Fruit fly (Drosophila melanogaster) whole organism, embryonic: ENCODE measurements around the gene Rab14.

Experiments
- CG10366 ChIP-seq: fragments of 200-800 bp; sonication (Bioruptor generic); IDR thresholded peaks from 2 replicates; pipeline ENCODE4 v1.3.6; 2022; ENCODE audit warnings: missing biosample characterization, missing genetic modification characterization
- CG11093 ChIP-seq: fragments of 200-800 bp; sonication (Bioruptor generic); IDR thresholded peaks from 3 replicates; pipeline ENCODE4 v1.3.6; 2022; ENCODE audit warnings: missing biosample characterization, missing genetic modification characterization
- CG11560 ChIP-seq: fragments of 200-800 bp; sonication (Bioruptor generic); IDR thresholded peaks from 3 replicates; pipeline ENCODE4 v1.3.6; 2022; ENCODE audit warnings: missing biosample characterization, missing genetic modification characterization
- CG11723 ChIP-seq: fragments of 200-800 bp; sonication (Bioruptor generic); optimal IDR thresholded peaks from 2 replicates; lab custom pipeline; 2017; ENCODE audit warnings: missing biosample characterization, mild to moderate bottlenecking, missing genetic modification characterization
- CG12104 ChIP-seq: fragments of 200-800 bp; sonication (Bioruptor generic); optimal IDR thresholded peaks from 3 replicates; lab custom pipeline; 2016; ENCODE audit warnings: missing biosample characterization, missing genetic modification characterization
- CG12299 ChIP-seq: fragments of 200-800 bp; sonication (Bioruptor generic); optimal IDR thresholded peaks from 2 replicates; lab custom pipeline; 2018; ENCODE audit warnings: missing biosample characterization, mild to moderate bottlenecking, missing genetic modification characterization
- CG12391 ChIP-seq: fragments of 200-800 bp; sonication (Bioruptor generic); optimal IDR thresholded peaks from 3 replicates; lab custom pipeline; 2018; ENCODE audit warnings: missing biosample characterization, mild to moderate bottlenecking, missing genetic modification characterization, moderate library complexity
- CG17186 ChIP-seq: fragments of 200-800 bp; sonication (Bioruptor generic); optimal IDR thresholded peaks from 3 replicates; lab custom pipeline; 2017; ENCODE audit warnings: missing biosample characterization, missing genetic modification reagents, missing genetic modification characterization
- CG17328 ChIP-seq: fragments of 200-800 bp; sonication (Bioruptor generic); IDR thresholded peaks from 2 replicates; pipeline ENCODE4 v1.3.6; 2022; ENCODE audit warnings: missing biosample characterization, missing genetic modification characterization
- CG18599 ChIP-seq: fragments of 200-800 bp; sonication (Bioruptor generic); optimal IDR thresholded peaks from 3 replicates; lab custom pipeline; 2017; ENCODE audit warnings: missing biosample characterization, missing genetic modification characterization, mild to moderate bottlenecking, moderate library complexity, missing genetic modification reagents
- CG2116 ChIP-seq: fragments of 200-800 bp; sonication (Bioruptor generic); optimal IDR thresholded peaks from 3 replicates; lab custom pipeline; 2018; ENCODE audit warnings: missing biosample characterization, mild to moderate bottlenecking, missing genetic modification characterization
- CG2199 ChIP-seq: fragments of 200-800 bp; sonication (Bioruptor generic); IDR thresholded peaks from 3 replicates; pipeline ENCODE4 v1.3.6; 2022; ENCODE audit warnings: missing biosample characterization, missing genetic modification characterization
- CG2875 ChIP-seq: fragments of 200-800 bp; sonication (Bioruptor generic); optimal IDR thresholded peaks from 2 replicates; lab custom pipeline; 2017; ENCODE audit warnings: missing biosample characterization, mild to moderate bottlenecking, missing genetic modification characterization, missing genetic modification reagents
- CG3281 ChIP-seq: fragments of 200-800 bp; sonication (Bioruptor generic); optimal IDR thresholded peaks from 3 replicates; lab custom pipeline; 2017; ENCODE audit warnings: missing biosample characterization, mild to moderate bottlenecking, missing genetic modification characterization
- CG3838 ChIP-seq: fragments of 200-800 bp; sonication (Bioruptor generic); optimal IDR thresholded peaks from 3 replicates; lab custom pipeline; 2016; ENCODE audit warnings: missing biosample characterization, missing genetic modification characterization
- CG42726 ChIP-seq: fragments of 200-800 bp; sonication (Bioruptor generic); IDR thresholded peaks from 2 replicates; pipeline ENCODE4 v1.3.6; 2022; ENCODE audit warnings: missing biosample characterization, missing genetic modification characterization; ENCODE audit not compliant: partially characterized antibody
- CG5180 ChIP-seq: fragments of 200-800 bp; sonication (Bioruptor generic); optimal IDR thresholded peaks from 3 replicates; lab custom pipeline; 2017; ENCODE audit warnings: missing biosample characterization, missing genetic modification characterization, mild to moderate bottlenecking, moderate library complexity, missing genetic modification reagents
- CG5953 ChIP-seq: fragments of 200-800 bp; sonication (Bioruptor generic); IDR thresholded peaks from 2 replicates; pipeline ENCODE4 v1.3.6; 2022; ENCODE audit warnings: missing biosample characterization, missing genetic modification characterization
- CG6254 ChIP-seq: fragments of 200-800 bp; sonication (Bioruptor generic); optimal IDR thresholded peaks from 3 replicates; lab custom pipeline; 2017; ENCODE audit warnings: mild to moderate bottlenecking, missing biosample characterization, missing genetic modification reagents, missing genetic modification characterization
- CG6272 ChIP-seq: fragments of 200-800 bp; sonication (Bioruptor generic); IDR thresholded peaks from 2 replicates; pipeline ENCODE4 v1.3.6; 2022; ENCODE audit warnings: missing biosample characterization, missing genetic modification characterization
- CG6765 ChIP-seq: fragments of 200-800 bp; sonication (Bioruptor generic); optimal IDR thresholded peaks from 3 replicates; lab custom pipeline; 2017; ENCODE audit warnings: missing biosample characterization, mild to moderate bottlenecking, missing genetic modification characterization
- CG7987 ChIP-seq: fragments of 200-800 bp; sonication (Bioruptor generic); optimal IDR thresholded peaks from 2 replicates; lab custom pipeline; 2018; ENCODE audit warnings: missing biosample characterization, mild to moderate bottlenecking, missing genetic modification characterization, moderate library complexity
- CG9797 ChIP-seq: fragments of 200-800 bp; sonication (Bioruptor generic); optimal IDR thresholded peaks from 3 replicates; lab custom pipeline; 2018; ENCODE audit warnings: missing biosample characterization, mild to moderate bottlenecking, missing genetic modification characterization
- CHES-1-like ChIP-seq: fragments of 200-800 bp; sonication (Bioruptor generic); optimal IDR thresholded peaks from 2 replicates; lab custom pipeline; 2016; ENCODE audit warnings: missing biosample characterization, missing genetic modification characterization
- E2f2 ChIP-seq: fragments of 200-800 bp; sonication (Bioruptor generic); IDR thresholded peaks from 2 replicates; pipeline ENCODE4 v1.3.6; 2022; ENCODE audit warnings: missing biosample characterization, missing genetic modification characterization
- Ets97D ChIP-seq: fragments of 200-800 bp; sonication (Bioruptor generic); optimal IDR thresholded peaks from 3 replicates; lab custom pipeline; 2016; ENCODE audit warnings: missing biosample characterization, missing genetic modification characterization
- HLHmδ ChIP-seq: fragments of 200-800 bp; sonication (Bioruptor generic); optimal IDR thresholded peaks from 2 replicates; lab custom pipeline; 2018; ENCODE audit warnings: missing biosample characterization, mild to moderate bottlenecking, missing genetic modification characterization, moderate library complexity
- Hr3 ChIP-seq: fragments of 200-800 bp; sonication (Bioruptor generic); optimal IDR thresholded peaks from 3 replicates; lab custom pipeline; 2016; ENCODE audit warnings: missing biosample characterization, missing genetic modification characterization
- Hr51 ChIP-seq, 2 experiments: fragments of 200-800 bp; sonication (Bioruptor generic); optimal IDR thresholded peaks; 2 replicates in 1 of 2; 3 replicates in 1 of 2; lab custom pipeline; 2016 to 2018; ENCODE audit warnings: missing biosample characterization in 2 of 2, missing genetic modification characterization in 2 of 2, mild to moderate bottlenecking in 1 of 2, moderate library complexity in 1 of 2
- Oaz ChIP-seq: fragments of 200-800 bp; sonication (Bioruptor generic); IDR thresholded peaks from 2 replicates; pipeline ENCODE4 v1.3.6; 2022; ENCODE audit warnings: missing biosample characterization, missing genetic modification characterization
- Scr ChIP-seq: fragments of 200-800 bp; sonication (Bioruptor generic); IDR thresholded peaks from 2 replicates; pipeline ENCODE4 v1.3.6; 2022; ENCODE audit warnings: missing biosample characterization, missing genetic modification characterization; ENCODE audit not compliant: partially characterized antibody
- Side ChIP-seq: fragments of 200-800 bp; sonication (Bioruptor generic); optimal IDR thresholded peaks from 2 replicates; lab custom pipeline; 2016; ENCODE audit warnings: missing biosample characterization, missing genetic modification characterization
- Sox100B ChIP-seq: fragments of 200-800 bp; sonication (Bioruptor generic); optimal IDR thresholded peaks from 3 replicates; lab custom pipeline; 2018; ENCODE audit warnings: missing biosample characterization, mild to moderate bottlenecking, missing genetic modification characterization
- Sox102F ChIP-seq: fragments of 200-800 bp; sonication (Bioruptor generic); optimal IDR thresholded peaks from 2 replicates; lab custom pipeline; 2018; ENCODE audit warnings: missing biosample characterization, mild to moderate bottlenecking, missing genetic modification characterization, moderate library complexity
- TFAM ChIP-seq: fragments of 200-800 bp; sonication (Bioruptor generic); optimal IDR thresholded peaks from 2 replicates; lab custom pipeline; 2017; ENCODE audit warnings: missing biosample characterization, missing genetic modification characterization, inconsistent platforms
- Xbp1 ChIP-seq: fragments of 200-800 bp; sonication (Bioruptor generic); optimal IDR thresholded peaks from 3 replicates; lab custom pipeline; 2016; ENCODE audit warnings: missing biosample characterization, mild to moderate bottlenecking, missing genetic modification characterization
- dpn ChIP-seq, 2 experiments: fragments of 200-800 bp; sonication (Bioruptor generic); optimal IDR thresholded peaks; 3 replicates each; lab custom pipeline; 2016; ENCODE audit warnings: missing biosample characterization in 2 of 2, missing genetic modification characterization in 2 of 2
- dysf ChIP-seq: fragments of 200-800 bp; sonication (Bioruptor generic); IDR thresholded peaks from 3 replicates; pipeline ENCODE4 v1.3.6; 2022; ENCODE audit warnings: missing biosample characterization, missing genetic modification characterization
- ham ChIP-seq: fragments of 200-800 bp; sonication (Bioruptor generic); IDR thresholded peaks from 2 replicates; pipeline ENCODE4 v1.3.6; 2022; ENCODE audit warnings: missing biosample characterization, missing genetic modification characterization
- hb ChIP-seq: fragments of 200-800 bp; sonication (Bioruptor generic); IDR thresholded peaks from 3 replicates; pipeline ENCODE4 v1.3.6; 2022; ENCODE audit warnings: missing biosample characterization, missing genetic modification characterization; ENCODE audit not compliant: partially characterized antibody
- jumu ChIP-seq: fragments of 200-800 bp; sonication (Bioruptor generic); optimal IDR thresholded peaks from 3 replicates; lab custom pipeline; 2016; ENCODE audit warnings: missing biosample characterization, missing genetic modification characterization
- lov ChIP-seq, 2 experiments: fragments of 200-800 bp in 1 of 2; fragments of >200 bp in 1 of 2; sonication (Bioruptor generic) in 1 of 2; IDR thresholded peaks in 1 of 2; optimal IDR thresholded peaks in 1 of 2; 2 replicates in 1 of 2; 3 replicates in 1 of 2; pipeline versions ENCODE4 v1.3.6 to Lab custom; 2017 to 2022; ENCODE audit warnings: missing biosample characterization in 1 of 2, missing genetic modification characterization in 1 of 2
- pan ChIP-seq, 4 experiments: fragments of >200 bp in 3 of 4; fragments of 200-800 bp in 1 of 4; sonication (Bioruptor generic) in 1 of 4; optimal IDR thresholded peaks in 3 of 4; IDR thresholded peaks in 1 of 4; 2 replicates each; pipeline versions ENCODE4 v1.3.6 to Lab custom; 2017 to 2022; ENCODE audit warnings: missing biosample characterization in 2 of 4, missing genetic modification characterization in 2 of 4, mixed read lengths in 1 of 4
- stwl ChIP-seq: fragments of 200-800 bp; sonication (Bioruptor generic); optimal IDR thresholded peaks from 3 replicates; lab custom pipeline; 2018; ENCODE audit warnings: missing biosample characterization, mild to moderate bottlenecking, missing genetic modification characterization, moderate library complexity
- tin ChIP-seq: fragments of 200-800 bp; sonication (Bioruptor generic); optimal IDR thresholded peaks from 3 replicates; lab custom pipeline; 2016; ENCODE audit warnings: missing biosample characterization, missing genetic modification characterization
- trem ChIP-seq: fragments of 200-800 bp; optimal IDR thresholded peaks from 3 replicates; lab custom pipeline; 2019; ENCODE audit warnings: missing biosample characterization, mild to moderate bottlenecking, missing genetic modification characterization, moderate library complexity

Rab14 gene

DNA sequence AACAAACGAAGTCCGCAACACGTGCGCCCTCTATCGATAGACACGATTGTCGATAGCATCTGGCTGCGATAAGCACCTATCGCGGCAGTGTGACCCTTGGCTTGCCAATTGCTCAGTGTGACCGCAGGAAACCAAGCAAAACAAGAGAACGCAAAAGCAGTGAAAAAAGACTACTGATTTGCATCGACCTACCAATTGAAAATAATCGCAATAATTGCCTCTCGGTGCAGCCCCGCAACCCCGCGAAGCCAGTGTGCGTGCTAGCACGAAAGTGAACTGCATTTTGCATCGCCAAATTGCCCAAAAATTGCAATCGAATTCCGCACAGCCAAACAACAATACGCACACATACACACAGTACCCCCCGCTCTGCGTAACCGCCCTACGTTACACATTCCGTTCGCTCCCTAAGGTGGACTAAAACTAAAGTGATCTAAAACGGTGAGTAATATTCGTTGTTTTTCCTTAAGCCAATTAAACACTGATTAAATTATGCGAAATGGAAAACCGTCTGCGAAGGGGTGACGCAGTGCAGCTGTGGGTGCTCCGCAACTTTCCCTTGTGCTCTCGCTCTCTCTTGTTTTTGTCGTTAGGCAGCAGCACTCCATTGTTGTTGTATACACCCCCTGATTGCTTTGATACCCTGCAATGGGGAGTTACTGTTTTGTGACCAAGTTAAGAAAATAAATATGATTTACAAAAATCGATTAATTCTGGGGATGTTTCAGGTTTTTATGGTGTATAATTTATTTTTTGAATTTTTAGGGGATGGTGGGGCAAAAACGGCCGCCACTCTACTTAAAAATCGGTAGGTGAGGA is at the start of gene Rab14 (continued):
- TF ChIP-seq Hr51 (GFP tag; optimal IDR thresholded peaks at IDR 0.05; lab: Kevin White, UChicago) (peak; percentile 68 to 90), trem (peak; percentile 60), Ets97D (GFP tag; lab: Kevin White, UChicago) (peak; percentile 69), CG2199 (GFP tag; lab: Robert Waterston, UW) (peak; percentile 11; the same call in 1 of the 3 replicates), Sox100B (GFP tag; lab: Kevin White, UChicago) (peak; percentile 66), CG6272 (GFP tag; lab: Robert Waterston, UW) (peak; percentile 48), CG6765 (peak; percentile 77), Hr3 (GFP tag; lab: Kevin White, UChicago) (peak; percentile 72), CG2875 (peak; percentile 64), TFAM (GFP tag; lab: Kevin White, UChicago) (peak; percentile 25), hb (peak; percentile 80), CG3281 (GFP tag; lab: Kevin White, UChicago) (peak; percentile 84), CG11723 (GFP tag; lab: Kevin White, UChicago) (peak; percentile 79), stwl (tag; lab: Kevin White, UChicago) (peak; percentile 91), CG5180 (GFP tag; lab: Kevin White, UChicago) (peak; percentile 60), CG12299 (tag; lab: Kevin White, UChicago) (peak; percentile 78), dpn (GFP tag; optimal IDR thresholded peaks at IDR 0.05; lab: Kevin White, UChicago) (peak; percentile 60 to 82), E2f2 (GFP tag; lab: Robert Waterston, UW) (peak; percentile 46), CG5953 (GFP tag; lab: Robert Waterston, UW) (peak; percentile 65), CG2116 (GFP tag; lab: Kevin White, UChicago) (peak; percentile 72), CG3838 (peak; percentile 42), Side (GFP tag; lab: Kevin White, UChicago) (peak; percentile 57), CG17186 (peak; percentile 95), tin (GFP tag; lab: Kevin White, UChicago) (peak; percentile 80), dysf (GFP tag; lab: Robert Waterston, UW) (peak; percentile 84), CG6254 (GFP tag; lab: Kevin White, UChicago) (peak; percentile 59), CHES-1-like (GFP tag; lab: Kevin White, UChicago) (peak; percentile 85), CG17328 (GFP tag; lab: Robert Waterston, UW) (peak; percentile 86), Sox102F (peak; percentile 88), CG18599 (GFP tag; lab: Kevin White, UChicago) (peak; percentile 83), pan (optimal IDR thresholded peaks at IDR 0.05; lab: Kevin White, UChicago) (no peak), pan (GFP tag; optimal IDR thresholded peaks at IDR 0.05 in 1 of 2, IDR thresholded peaks at IDR 0.05 in 1 of 2) (peak in 1 of 2 experiments; percentile 86), CG11093 (GFP tag; lab: Robert Waterston, UW) (peak; percentile 73; the same call in 2 of the 3 replicates), CG9797 (peak; percentile 99), CG42726 (peak; percentile 93), jumu (GFP tag; lab: Kevin White, UChicago) (peak; percentile 59), CG7987 (GFP tag; lab: Kevin White, UChicago) (peak; percentile 80), CG11560 (tag; lab: Robert Waterston, UW) (no peak), lov (optimal IDR thresholded peaks at IDR 0.05; lab: Kevin White, UChicago) (no peak), lov (GFP tag; IDR thresholded peaks at IDR 0.05; lab: Robert Waterston, UW) (peak; percentile 59; the same call in 1 of the 3 replicates), CG12391 (tag; lab: Kevin White, UChicago) (peak; percentile 88), Scr (GFP tag; lab: Robert Waterston, UW) (peak; percentile 81), HLHmδ (GFP tag; lab: Kevin White, UChicago) (no peak), ham (GFP tag; lab: Robert Waterston, UW) (no peak), CG12104 (GFP tag; lab: Kevin White, UChicago) (peak; percentile 66), CG10366 (GFP tag; lab: Robert Waterston, UW) (peak; percentile 77), Xbp1 (peak; percentile 78), Oaz (GFP tag; lab: Robert Waterston, UW) (peak; percentile 59)
